Worm (Caenorhabditis elegans) whole organism, early embryonic: Measurements from ENCODE around the gene sdz-26.

Source experiments
- F13C5.2 ChIP-seq: sonication (generic microtip); optimal IDR thresholded peaks from 2 replicates; lab custom pipeline; 2017; ENCODE audit warnings: mild to moderate bottlenecking, missing genetic modification characterization, inconsistent platforms, missing compliant biosample characterization
- aly-1 ChIP-seq: sonication (generic microtip); optimal IDR thresholded peaks from 2 replicates; lab custom pipeline; 2016; ENCODE audit warnings: missing genetic modification characterization, missing compliant biosample characterization
- ama-1 ChIP-seq: fragments of 150-350 bp; optimal IDR thresholded peaks from 2 replicates; lab custom pipeline; 2014
- ceh-36 ChIP-seq: sonication (generic microtip); optimal IDR thresholded peaks from 2 replicates; lab custom pipeline; 2016; ENCODE audit warnings: missing genetic modification characterization, inconsistent platforms, missing compliant biosample characterization
- ets-7 ChIP-seq: sonication (generic microtip); optimal IDR thresholded peaks from 2 replicates; lab custom pipeline; 2016; ENCODE audit warnings: missing genotype, missing genetic modification characterization, missing compliant biosample characterization
- flt-1 ChIP-seq: fragments of 200-800 bp; sonication (Bioruptor generic); IDR thresholded peaks from 2 replicates; pipeline ENCODE4 v1.3.6; 2022; ENCODE audit warnings: missing genetic modification characterization, missing compliant biosample characterization
- hmbx-1 ChIP-seq: sonication (generic microtip); optimal IDR thresholded peaks from 2 replicates; lab custom pipeline; 2016; ENCODE audit warnings: mild to moderate bottlenecking, missing genetic modification characterization, missing compliant biosample characterization
- hmg-4 ChIP-seq: fragments of 200-800 bp; sonication (Bioruptor generic); optimal IDR thresholded peaks from 2 replicates; lab custom pipeline; 2018; ENCODE audit warnings: mild to moderate bottlenecking, missing genetic modification characterization, missing compliant biosample characterization
- hnd-1 ChIP-seq: sonication (generic microtip); optimal IDR thresholded peaks from 2 replicates; lab custom pipeline; 2016; ENCODE audit warnings: missing genetic modification characterization, missing compliant biosample characterization
- pes-1 ChIP-seq: fragments of 200-800 bp; sonication (Bioruptor generic); IDR thresholded peaks from 2 replicates; pipeline ENCODE4 v1.3.6; 2022; ENCODE audit warnings: missing genetic modification reagents, missing genetic modification characterization, missing compliant biosample characterization
- tbx-11 ChIP-seq: fragments of 200-800 bp; sonication (Bioruptor generic); IDR thresholded peaks from 2 replicates; pipeline ENCODE4 v1.3.6; 2022; ENCODE audit warnings: missing genetic modification characterization, missing compliant biosample characterization
- tra-4 ChIP-seq: sonication (generic microtip); optimal IDR thresholded peaks from 2 replicates; lab custom pipeline; 2017; ENCODE audit warnings: missing genetic modification characterization, missing compliant biosample characterization

DNA sequence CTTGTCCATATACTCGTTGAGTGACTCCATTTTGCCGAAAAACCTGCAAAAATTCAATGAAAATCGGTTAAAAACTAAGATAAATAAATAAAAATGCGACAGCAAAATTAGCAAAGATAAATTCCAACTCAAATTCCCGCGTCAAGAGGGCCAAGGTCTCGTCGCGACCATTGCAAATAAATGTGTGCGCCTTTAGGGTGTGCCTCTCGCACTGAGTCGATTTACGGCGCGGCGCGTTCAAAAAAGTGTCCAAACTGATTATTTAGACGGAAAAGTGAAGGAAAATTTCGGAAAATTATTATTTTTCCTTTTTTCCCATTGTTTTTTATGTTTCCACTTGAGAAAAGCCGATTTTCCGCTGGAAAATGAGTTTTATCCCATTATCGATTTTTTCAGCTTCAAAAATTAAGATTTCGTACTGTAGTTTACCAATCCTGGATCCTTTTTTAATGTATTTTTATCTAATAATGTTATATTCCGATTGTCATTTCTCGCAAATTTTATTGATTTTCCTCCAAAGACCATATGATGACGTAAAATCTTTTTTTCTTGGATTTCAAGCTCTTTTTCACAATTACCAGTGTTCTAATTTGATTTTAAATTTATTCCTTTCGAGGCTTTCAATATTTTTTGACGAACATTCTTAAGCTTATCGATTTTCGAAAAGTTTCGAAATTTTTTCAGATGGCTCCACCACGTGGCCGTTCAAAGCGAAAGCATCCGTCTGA lies 8.7 kb downstream of the sdz-26 start, which contains the start of the genes kbp-3 and nurf-1:
- peak; percentile 29 for TF ChIP-seq hmg-4
- 0 out of 2 replicates have a peak, but pooled peaks have one; percentile 9 for TF ChIP-seq tbx-11
- TF ChIP-seq hnd-1 (tag; lab: Kevin White, UChicago): no peak
- TF ChIP-seq flt-1 (GFP tag; lab: Robert Waterston, UW): no peak
- no peak for TF ChIP-seq ama-1 (lab: Kevin White, UChicago)
- TF ChIP-seq aly-1 (tag; lab: Kevin White, UChicago): no peak
- TF ChIP-seq pes-1 (GFP tag; lab: Robert Waterston, UW): no peak
- TF ChIP-seq hmbx-1 (tag; lab: Kevin White, UChicago): no peak
- TF ChIP-seq F13C5.2 (tag; lab: Kevin White, UChicago): peak; percentile 4
- no peak for TF ChIP-seq ets-7 (tag; lab: Kevin White, UChicago)
- no peak for TF ChIP-seq ceh-36 (tag; lab: Kevin White, UChicago)
- no peak for TF ChIP-seq tra-4
